Fruit fly (Drosophila melanogaster) whole organism, wandering third instar larva: ENCODE results near the gene Gr22e.

Experiments used
- HLH106 ChIP-seq: fragments of 200-800 bp; optimal IDR thresholded peaks from 3 replicates; lab custom pipeline; 2019; ENCODE audit warnings: missing biosample characterization, mild to moderate bottlenecking, missing genetic modification characterization, moderate library complexity
- Mio ChIP-seq: sonication (Bioruptor generic); optimal IDR thresholded peaks from 2 replicates; lab custom pipeline; 2016; ENCODE audit warnings: missing biosample characterization, missing genetic modification characterization
- Myc ChIP-seq: fragments of >200 bp; optimal IDR thresholded peaks from 2 replicates; lab custom pipeline; 2017
- OdsH ChIP-seq: fragments of 200-800 bp; sonication (Bioruptor generic); optimal IDR thresholded peaks from 2 replicates; lab custom pipeline; 2016; ENCODE audit warnings: missing biosample characterization, mild to moderate bottlenecking, missing genetic modification characterization
- br ChIP-seq: fragments of 200-800 bp; sonication (Bioruptor generic); optimal IDR thresholded peaks from 2 replicates; lab custom pipeline; 2016; ENCODE audit warnings: missing biosample characterization, missing genetic modification characterization
- dmrt93B ChIP-seq: fragments of 200-800 bp; sonication (Bioruptor generic); optimal IDR thresholded peaks from 2 replicates; lab custom pipeline; 2018; ENCODE audit warnings: missing biosample characterization, mild to moderate bottlenecking, missing genetic modification characterization
- foxo ChIP-seq, 2 experiments: fragments of 200-800 bp; sonication (Bioruptor generic); optimal IDR thresholded peaks; 2 replicates in 1 of 2; 3 replicates in 1 of 2; lab custom pipeline; 2016 to 2017; ENCODE audit warnings: missing biosample characterization in 2 of 2, missing genetic modification characterization in 2 of 2
- h ChIP-seq: fragments of 200-800 bp; sonication (Bioruptor generic); optimal IDR thresholded peaks from 3 replicates; lab custom pipeline; 2016; ENCODE audit warnings: missing biosample characterization, mild to moderate bottlenecking, missing genetic modification characterization
- pan ChIP-seq: fragments of >200 bp; optimal IDR thresholded peaks from 2 replicates; lab custom pipeline; 2017
- sv ChIP-seq: fragments of 200-800 bp; sonication (Bioruptor generic); optimal IDR thresholded peaks from 3 replicates; lab custom pipeline; 2016; ENCODE audit warnings: missing biosample characterization, missing genetic modification characterization
- usp ChIP-seq: fragments of >200 bp; optimal IDR thresholded peaks from 2 replicates; lab custom pipeline; 2017; ENCODE audit warnings: missing biosample characterization, missing genetic modification characterization

DNA sequence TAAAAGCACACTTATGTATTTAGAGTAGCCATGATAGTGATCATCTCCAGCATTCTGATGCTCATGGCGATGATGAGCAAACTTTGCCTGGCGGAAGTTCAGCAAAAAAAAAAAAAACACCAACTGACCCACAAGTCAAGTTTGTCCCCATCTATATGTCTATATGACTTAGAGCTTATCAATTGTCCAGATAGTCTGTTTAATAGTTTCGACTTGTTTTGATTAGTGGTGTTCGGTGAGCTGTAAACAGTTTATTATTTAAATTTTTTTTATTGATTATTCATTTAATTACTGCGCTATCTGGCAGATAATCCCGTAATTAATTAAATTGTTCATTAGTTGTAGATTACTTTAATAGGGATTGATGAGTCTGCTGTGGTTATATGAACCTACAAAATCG, 40.1 kb upstream of the Gr22e start:
- TF ChIP-seq dmrt93B (no peak), Mio (GFP tag; lab: Kevin White, UChicago) (no peak), foxo (GFP tag; optimal IDR thresholded peaks at IDR 0.05; lab: Kevin White, UChicago) (no peak), h (GFP tag; lab: Kevin White, UChicago) (no peak), OdsH (GFP tag; lab: Kevin White, UChicago) (no peak), sv (GFP tag; lab: Kevin White, UChicago) (no peak), Myc (lab: Kevin White, UChicago) (no peak), br (GFP tag; lab: Kevin White, UChicago) (no peak), pan (no peak), usp (GFP tag; lab: Kevin White, UChicago) (no peak), HLH106 (tag; lab: Kevin White, UChicago) (no peak)
